Fruit fly (Drosophila melanogaster): ENCODE data around the gene CG10748.

The CG10748 gene

dm6 chr3L:13006490-13006889 is 34.3 kb upstream of the CG10748 start, which contains the start of gene CG11263 (continued):
- TF ChIP-seq CG2199 (GFP tag; IDR thresholded peaks at IDR 0.05) (peak; percentile 48; the same call in 1 of the 3 replicates), CG11456 (GFP tag; IDR thresholded peaks at IDR 0.05) (0 out of 3 replicates have a peak, but pooled peaks have one; percentile 60), dimm (GFP tag; IDR thresholded peaks at IDR 0.05) (no peak), CG11695 (GFP tag; IDR thresholded peaks at IDR 0.05) (peak; percentile 26; the same call in 1 of the 3 replicates), Deaf1 (tag; optimal IDR thresholded peaks at IDR 0.05) (no peak), stwl (tag; optimal IDR thresholded peaks at IDR 0.05) (peak; percentile 97), B-H1 (GFP tag; IDR thresholded peaks at IDR 0.05) (peak; percentile 28; the same call in 1 of the 3 replicates), hbn (GFP tag; IDR thresholded peaks at IDR 0.05; ENCODE audit: partially characterized antibody) (peak; percentile 82), CG14441 (GFP tag; IDR thresholded peaks at IDR 0.05) (0 out of 2 replicates have a peak, but pooled peaks have one; percentile 26), Trl (optimal IDR thresholded peaks at IDR 0.05) (no peak), Trl (GFP tag; optimal IDR thresholded peaks at IDR 0.05) (peak; percentile 72), chif (GFP tag; optimal IDR thresholded peaks at IDR 0.05) (peak; percentile 47 to 49), CG2202 (tag; optimal IDR thresholded peaks at IDR 0.05) (no peak), D19A (tag; optimal IDR thresholded peaks at IDR 0.05) (peak; percentile 44), HmgZ (tag; optimal IDR thresholded peaks at IDR 0.05) (peak; percentile 7), Poxn (GFP tag; IDR thresholded peaks at IDR 0.05) (no peak), Mad (GFP tag; optimal IDR thresholded peaks at IDR 0.05) (peak; percentile 19), az2 (GFP tag; optimal IDR thresholded peaks at IDR 0.05) (peak; percentile 36), CG6854 (GFP tag; optimal IDR thresholded peaks at IDR 0.05) (no peak), pnt (GFP tag; optimal IDR thresholded peaks at IDR 0.05) (peak; percentile 12), bigmax (GFP tag; optimal IDR thresholded peaks at IDR 0.05) (peak; percentile 54), CG2120 (GFP tag; optimal IDR thresholded peaks at IDR 0.05) (peak; percentile 74), CG9932 (GFP tag; IDR thresholded peaks at IDR 0.05) (peak; percentile 67; the same call in 1 of the 2 replicates), CG10321 (GFP tag; IDR thresholded peaks at IDR 0.05) (no peak), knrl (GFP tag; IDR thresholded peaks at IDR 0.05; ENCODE audit: partially characterized antibody) (peak; percentile 79), Neu2 (GFP tag; optimal IDR thresholded peaks at IDR 0.05; ENCODE audit: borderline replicate concordance) (no peak), vfl (GFP tag; optimal IDR thresholded peaks at IDR 0.05) (peak; percentile 21), Side (GFP tag; optimal IDR thresholded peaks at IDR 0.05) (peak; percentile 66), cato (GFP tag; optimal IDR thresholded peaks at IDR 0.05; ENCODE audit: borderline replicate concordance) (no peak), E2f2 (GFP tag; IDR thresholded peaks at IDR 0.05) (peak; percentile 75), ase (GFP tag; IDR thresholded peaks at IDR 0.05) (peak; percentile 35; the same call in 1 of the 3 replicates), CG17802 (tag; optimal IDR thresholded peaks at IDR 0.05) (no peak), shn (GFP tag; optimal IDR thresholded peaks at IDR 0.05) (peak; percentile 39), Sry-δ (GFP tag; optimal IDR thresholded peaks at IDR 0.05) (peak; percentile 94), CG10209 (GFP tag; optimal IDR thresholded peaks at IDR 0.05) (peak; percentile 19), kni (GFP tag; optimal IDR thresholded peaks at IDR 0.05) (no peak), lmd (GFP tag; IDR thresholded peaks at IDR 0.05) (no peak; the same call in 1 of the 2 replicates), CG6683 (GFP tag; optimal IDR thresholded peaks at IDR 0.05) (peak; percentile 1), psq (GFP tag; optimal IDR thresholded peaks at IDR 0.05) (peak; percentile 21), jing (GFP tag; optimal IDR thresholded peaks at IDR 0.05) (no peak), CG1832 (GFP tag; optimal IDR thresholded peaks at IDR 0.05) (no peak), CG1603 (tag; optimal IDR thresholded peaks at IDR 0.05) (peak; percentile 62), Ptx1 (GFP tag; IDR thresholded peaks at IDR 0.05) (peak; percentile 53; the same call in 1 of the 2 replicates), lov (optimal IDR thresholded peaks at IDR 0.05) (no peak), lov (GFP tag; IDR thresholded peaks at IDR 0.05) (no peak), scrt (GFP tag; optimal IDR thresholded peaks at IDR 0.05) (peak; percentile 2), TFAM (GFP tag; optimal IDR thresholded peaks at IDR 0.05) (no peak), CG8290 (GFP tag; optimal IDR thresholded peaks at IDR 0.05) (peak; percentile 73), CG8290 (tag; optimal IDR thresholded peaks at IDR 0.05) (peak; percentile 21 to 80), CG2116 (GFP tag; optimal IDR thresholded peaks at IDR 0.05) (peak; percentile 59), CG15514 (GFP tag; optimal IDR thresholded peaks at IDR 0.05) (peak; percentile 69), Asciz (GFP tag; optimal IDR thresholded peaks at IDR 0.05) (no peak)

All from whole organism, embryonic.